Worm (Caenorhabditis elegans): ENCODE data around the gene srt-47.

ce11 chrIV:15065653-15066052 is 12.5 kb upstream of the srt-47 start, which contains the start of gene Y41E3.18:
- TF ChIP-seq him-1 (tag; optimal IDR thresholded peaks at IDR 0.05): no peak
- TF ChIP-seq dao-5 (tag; optimal IDR thresholded peaks at IDR 0.05): no peak
- no peak for TF ChIP-seq W03F9.2 (tag; optimal IDR thresholded peaks at IDR 0.05)
